Fruit fly (Drosophila melanogaster): ENCODE data around the gene CG7083.

CG7083 gene

dm6 chr3L:8345182-8345581 is 4.6 kb downstream of the CG7083 start:
- no peak for TF ChIP-seq psq (GFP tag; optimal IDR thresholded peaks at IDR 0.05)
- TF ChIP-seq Hnf4 (GFP tag; optimal IDR thresholded peaks at IDR 0.05): no peak
- no peak for TF ChIP-seq Abd-B (GFP tag; optimal IDR thresholded peaks at IDR 0.05)
- no peak for TF ChIP-seq Dfd (GFP tag; optimal IDR thresholded peaks at IDR 0.05)
- TF ChIP-seq brk (GFP tag; optimal IDR thresholded peaks at IDR 0.05): no peak
- TF ChIP-seq OdsH (GFP tag; optimal IDR thresholded peaks at IDR 0.05): no peak
- no peak for TF ChIP-seq foxo (GFP tag; optimal IDR thresholded peaks at IDR 0.05)
- TF ChIP-seq Dif (GFP tag; optimal IDR thresholded peaks at IDR 0.05; ENCODE audit: partially characterized antibody): no peak
- no peak for TF ChIP-seq HLH106 (tag; optimal IDR thresholded peaks at IDR 0.05)
- no peak for TF ChIP-seq jim (GFP tag; optimal IDR thresholded peaks at IDR 0.05)
- no peak for TF ChIP-seq h (GFP tag; optimal IDR thresholded peaks at IDR 0.05)

DNA sequence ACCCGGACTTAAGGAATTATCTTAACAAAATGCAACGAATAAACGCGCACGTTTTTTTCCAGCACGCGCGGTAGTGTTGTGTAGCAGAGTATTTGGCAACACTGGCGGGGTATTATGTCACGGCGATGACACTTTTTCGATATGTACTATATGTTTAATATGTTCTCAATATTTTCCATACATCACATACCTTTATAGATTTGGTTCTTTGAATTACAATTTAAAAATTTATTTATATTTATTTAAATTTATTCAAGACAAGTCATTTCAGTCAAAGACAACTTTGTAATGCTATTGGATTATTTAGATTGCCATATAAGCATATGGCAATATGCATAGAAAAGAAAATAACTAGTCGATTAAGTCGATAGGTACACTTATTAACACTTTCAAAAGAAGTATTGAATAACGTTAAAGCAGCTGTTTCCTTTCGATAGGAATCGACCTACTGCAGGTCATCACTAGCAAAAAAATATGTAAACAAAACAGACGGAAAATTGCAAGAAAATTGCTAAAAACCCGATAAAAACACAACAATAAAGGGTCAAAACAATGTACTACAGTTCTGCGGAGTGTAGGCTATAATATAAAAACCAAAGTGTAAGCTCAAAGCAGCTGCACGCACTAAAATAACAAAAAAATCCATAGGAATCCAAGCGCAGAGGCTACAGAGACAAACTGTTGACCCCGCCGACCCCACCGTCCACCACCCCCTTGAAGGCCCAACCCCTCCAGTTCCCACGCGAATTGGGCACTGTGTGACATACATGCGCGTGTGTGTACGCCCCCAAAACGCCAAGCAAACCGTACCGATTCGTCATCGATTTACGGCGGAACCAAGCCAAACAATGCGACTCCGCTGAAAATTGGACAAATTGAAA is 5.8 kb downstream of the CG7083 start, which contains the start of the genes CG7182 and GAPcenA:
Gene CG7182 (minus strand): TSS at position 283 of the 881 bp plus-strand sequence.
Gene GAPcenA (plus strand): TSS at position 462 of the 881 bp plus-strand sequence.
- no peak for TF ChIP-seq Myc (optimal IDR thresholded peaks at IDR 0.05)
- peak; percentile 75 for TF ChIP-seq fru (GFP tag; optimal IDR thresholded peaks at IDR 0.05)
- TF ChIP-seq OdsH (GFP tag; optimal IDR thresholded peaks at IDR 0.05): peak; percentile 62
- peak; percentile 79 for TF ChIP-seq psq (GFP tag; optimal IDR thresholded peaks at IDR 0.05)
- peak; percentile 62 for TF ChIP-seq Jra (GFP tag; optimal IDR thresholded peaks at IDR 0.05)
- TF ChIP-seq dmrt93B (GFP tag; optimal IDR thresholded peaks at IDR 0.05): peak; percentile 72
- no peak for TF ChIP-seq Rel (GFP tag; optimal IDR thresholded peaks at IDR 0.05)
- peak; percentile 85 for TF ChIP-seq Rel (tag; optimal IDR thresholded peaks at IDR 0.05)
- TF ChIP-seq GATAd (GFP tag; optimal IDR thresholded peaks at IDR 0.05): no peak
- TF ChIP-seq Mio (GFP tag; optimal IDR thresholded peaks at IDR 0.05): no peak
- TF ChIP-seq rgr (GFP tag; optimal IDR thresholded peaks at IDR 0.05): peak; percentile 80
- TF ChIP-seq Abd-B (GFP tag; optimal IDR thresholded peaks at IDR 0.05): no peak
- peak; percentile 37 for TF ChIP-seq ey (GFP tag; optimal IDR thresholded peaks at IDR 0.05)
- TF ChIP-seq foxo (GFP tag; optimal IDR thresholded peaks at IDR 0.05): peak in 1 of 2 experiments; percentile 85
- TF ChIP-seq CG9705 (GFP tag; optimal IDR thresholded peaks at IDR 0.05): peak; percentile 64
- no peak for TF ChIP-seq Dfd (GFP tag; optimal IDR thresholded peaks at IDR 0.05)
- TF ChIP-seq br (GFP tag; optimal IDR thresholded peaks at IDR 0.05): peak; percentile 49
- no peak for TF ChIP-seq sv (GFP tag; optimal IDR thresholded peaks at IDR 0.05)
- TF ChIP-seq Hr83 (GFP tag; optimal IDR thresholded peaks at IDR 0.05; ENCODE audit: poor library complexity, severe bottlenecking): peak; percentile 33
- no peak for TF ChIP-seq Dif (GFP tag; optimal IDR thresholded peaks at IDR 0.05; ENCODE audit: partially characterized antibody)
- peak; percentile 76 for TF ChIP-seq h (GFP tag; optimal IDR thresholded peaks at IDR 0.05)
- TF ChIP-seq HLH106 (tag; optimal IDR thresholded peaks at IDR 0.05): peak; percentile 87
- TF ChIP-seq brk (GFP tag; optimal IDR thresholded peaks at IDR 0.05): no peak
- TF ChIP-seq tai (GFP tag; optimal IDR thresholded peaks at IDR 0.05): no peak
- no peak for TF ChIP-seq Hnf4 (GFP tag; optimal IDR thresholded peaks at IDR 0.05)
- TF ChIP-seq Sp1 (GFP tag; optimal IDR thresholded peaks at IDR 0.05): peak; percentile 82

DNA sequence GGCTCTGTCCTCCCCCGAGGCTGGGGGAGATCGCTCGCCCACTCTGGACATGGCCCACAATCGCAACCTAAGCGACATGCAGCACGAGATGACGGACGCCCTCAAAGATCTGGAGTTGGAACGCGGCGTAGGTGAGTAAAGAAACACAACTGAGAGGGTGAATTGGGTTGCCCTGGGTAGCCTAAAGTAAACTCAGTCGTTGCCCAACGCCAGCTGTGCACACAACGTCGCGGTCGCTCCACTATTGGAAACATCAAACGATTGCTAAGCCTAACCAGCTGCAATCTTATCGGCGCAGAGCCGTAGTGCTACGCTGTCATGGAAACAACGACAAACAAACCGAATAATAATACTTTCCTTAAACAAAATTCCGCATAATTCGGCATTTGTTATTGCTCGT is 6.8 kb downstream of the CG7083 start:
- TF ChIP-seq OdsH (GFP tag; optimal IDR thresholded peaks at IDR 0.05) (peak; percentile 20), tai (GFP tag; optimal IDR thresholded peaks at IDR 0.05) (no peak), Hr83 (GFP tag; optimal IDR thresholded peaks at IDR 0.05; ENCODE audit: poor library complexity, severe bottlenecking) (peak; percentile 80)

DNA sequence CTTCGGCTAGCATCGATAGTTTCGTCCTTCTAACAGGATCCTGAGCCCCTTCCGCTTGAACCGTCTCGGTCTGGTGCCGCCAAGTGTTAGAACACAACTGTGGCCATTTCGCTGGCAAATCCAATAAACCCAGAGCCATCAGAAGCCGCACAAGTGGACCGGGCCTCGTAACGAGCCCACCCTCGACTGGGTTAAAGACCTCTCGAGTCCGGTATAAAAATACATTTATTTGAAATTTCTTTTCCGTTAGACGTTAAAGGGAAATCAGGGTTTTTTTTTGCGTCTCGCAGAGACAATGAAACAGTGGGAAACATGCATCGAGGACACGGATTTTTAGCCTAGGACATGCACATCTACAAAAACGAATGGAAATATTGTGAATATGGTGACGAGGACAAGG is 15.6 kb downstream of the CG7083 start, which contains the start of gene Culd:
Gene Culd (minus strand): TSS at position 101 of the 400 bp plus-strand sequence.
- TF ChIP-seq usp (GFP tag; optimal IDR thresholded peaks at IDR 0.05) (no peak), h (GFP tag; optimal IDR thresholded peaks at IDR 0.05) (no peak), Jra (GFP tag; optimal IDR thresholded peaks at IDR 0.05) (no peak), Vsx2 (GFP tag; optimal IDR thresholded peaks at IDR 0.05; ENCODE audit: partially characterized antibody) (no peak), OdsH (GFP tag; optimal IDR thresholded peaks at IDR 0.05) (no peak), sv (GFP tag; optimal IDR thresholded peaks at IDR 0.05) (no peak), Dif (GFP tag; optimal IDR thresholded peaks at IDR 0.05; ENCODE audit: partially characterized antibody) (no peak), Hnf4 (GFP tag; optimal IDR thresholded peaks at IDR 0.05) (no peak), ey (GFP tag; optimal IDR thresholded peaks at IDR 0.05) (no peak), Rel (GFP tag; optimal IDR thresholded peaks at IDR 0.05) (no peak), Rel (tag; optimal IDR thresholded peaks at IDR 0.05) (no peak), CrebA (GFP tag; optimal IDR thresholded peaks at IDR 0.05; ENCODE audit: borderline replicate concordance) (no peak), GATAd (GFP tag; optimal IDR thresholded peaks at IDR 0.05) (no peak), rgr (GFP tag; optimal IDR thresholded peaks at IDR 0.05) (no peak)
